Worm (Caenorhabditis elegans) whole organism, L1 larva: ENCODE results near the gene sec-24.1.
A peak's percentile ranks its signal among the peaks of the same experiment; 100 is the strongest.

ENCODE experiments used
- ama-1 ChIP-seq: fragments of 150-350 bp; optimal IDR thresholded peaks from 2 replicates; lab custom pipeline; 2014
- blmp-1 ChIP-seq: fragments of 150-350 bp; optimal IDR thresholded peaks from 2 replicates; lab custom pipeline; 2014; ENCODE audit warnings: missing biosample characterization, missing genetic modification characterization
- fos-1 ChIP-seq: fragments of 150-350 bp; optimal IDR thresholded peaks from 2 replicates; lab custom pipeline; 2014; ENCODE audit warnings: missing biosample characterization, missing genetic modification characterization
- nhr-47 ChIP-seq: sonication (generic microtip); optimal IDR thresholded peaks from 2 replicates; lab custom pipeline; 2016; ENCODE audit warnings: mild to moderate bottlenecking, missing genetic modification characterization, moderate library complexity, missing compliant biosample characterization
- sox-4 ChIP-seq: sonication (generic microtip); optimal IDR thresholded peaks from 2 replicates; lab custom pipeline; 2016; ENCODE audit warnings: missing genetic modification characterization, missing compliant biosample characterization
- unc-30 ChIP-seq: sonication (generic microtip); optimal IDR thresholded peaks from 2 replicates; lab custom pipeline; 2017; ENCODE audit warnings: missing biosample characterization, missing genetic modification characterization
- ztf-4 ChIP-seq: fragments of 150-350 bp; optimal IDR thresholded peaks from 2 replicates; lab custom pipeline; 2014; ENCODE audit warnings: missing biosample characterization, missing genetic modification characterization

ce11 chrIV:11527752-11528151, 38.2 kb downstream of the sec-24.1 start, which contains the start of gene M04B2.2:
- TF ChIP-seq unc-30 = no peak
- TF ChIP-seq sox-4 = no peak
- no peak for TF ChIP-seq fos-1 (tag; lab: Kevin White, UChicago)
- no peak for TF ChIP-seq blmp-1 (tag; lab: Kevin White, UChicago)
- peak; percentile 20 for TF ChIP-seq nhr-47 (tag; lab: Kevin White, UChicago)
- peak; percentile 47 for TF ChIP-seq ama-1 (lab: Kevin White, UChicago)
- TF ChIP-seq ztf-4 = no peak
